Fruit fly (Drosophila melanogaster) Kc167 (cell line): ENCODE data around the gene wb.

Source experiments
- Myc ChIP-seq: fragments of >200 bp; optimal IDR thresholded peaks from 2 replicates; lab custom pipeline; 2017; ENCODE audit warnings: missing external identifiers
- Sin3A ChIP-seq: fragments of >200 bp; optimal IDR thresholded peaks from 2 replicates; lab custom pipeline; 2018; ENCODE audit warnings: missing external identifiers
- h ChIP-seq: fragments of >200 bp; optimal IDR thresholded peaks from 3 replicates; lab custom pipeline; 2018; ENCODE audit warnings: missing external identifiers
- insv ChIP-seq: fragments of >200 bp; optimal IDR thresholded peaks from 3 replicates; lab custom pipeline; 2018; ENCODE audit warnings: missing external identifiers
- psq ChIP-seq: fragments of >200 bp; optimal IDR thresholded peaks from 2 replicates; lab custom pipeline; 2017; ENCODE audit warnings: missing external identifiers
- ttk ChIP-seq: sonication (Bioruptor generic); optimal IDR thresholded peaks from 2 replicates; lab custom pipeline; 2017; ENCODE audit warnings: missing external identifiers

The wb gene

DNA sequence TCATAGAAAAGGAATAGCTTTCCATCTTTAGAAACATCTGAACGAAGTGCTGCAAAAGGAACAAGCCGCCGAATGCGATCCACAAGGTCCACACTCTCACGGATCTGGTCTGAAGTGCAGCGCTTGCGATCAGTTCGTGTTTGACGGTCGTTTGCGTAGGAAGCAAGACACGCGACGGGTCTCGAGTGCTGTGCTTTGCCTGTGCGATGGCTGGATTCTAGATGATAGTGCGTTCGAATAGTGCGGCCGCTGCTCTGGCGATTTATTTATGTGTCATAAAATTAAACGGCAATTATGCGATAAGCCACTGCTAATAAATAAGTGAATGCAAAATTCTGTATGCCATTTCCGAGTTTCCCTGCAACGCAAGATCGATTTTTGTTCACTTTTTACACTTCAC, at the start of gene wb:
wb (plus strand) TSS at position 132 of the 400 bp plus-strand sequence.
- TF ChIP-seq Myc (lab: Kevin White, UChicago) = no peak
- TF ChIP-seq Sin3A (lab: Kevin White, UChicago) = no peak
- no peak for TF ChIP-seq ttk
- no peak for TF ChIP-seq h
- no peak for TF ChIP-seq psq (lab: Kevin White, UChicago)
- no peak for TF ChIP-seq insv (lab: Kevin White, UChicago)

- TF ChIP-seq psq (lab: Kevin White, UChicago) (no peak), ttk (no peak), h (no peak), insv (lab: Kevin White, UChicago) (no peak), Myc (lab: Kevin White, UChicago) (no peak)
Measured at dm6 chr2L:14221227-14221626, 41.6 kb upstream of the wb start.

DNA sequence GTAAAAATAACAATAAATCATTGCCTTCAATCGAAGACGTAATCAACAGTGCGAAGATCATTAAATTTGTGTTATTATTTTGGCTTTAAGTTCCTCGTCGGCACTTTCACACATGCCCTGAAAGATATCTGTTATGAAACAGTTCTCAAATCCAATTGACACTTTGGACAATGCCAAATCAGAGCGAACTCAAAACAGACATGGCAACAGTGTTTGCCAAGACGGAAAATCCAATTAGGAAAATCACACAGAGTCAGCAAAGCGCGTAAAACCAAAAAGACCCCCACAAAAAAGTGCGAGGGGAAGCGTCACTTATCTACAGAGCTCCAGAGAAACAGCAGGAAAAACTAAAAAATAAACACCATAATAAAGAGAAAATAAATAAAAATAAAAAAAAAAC, 39.5 kb upstream of the wb start:
- no peak for TF ChIP-seq Myc (lab: Kevin White, UChicago)
- TF ChIP-seq psq (lab: Kevin White, UChicago) = no peak
- no peak for TF ChIP-seq insv (lab: Kevin White, UChicago)
- TF ChIP-seq h = no peak

DNA sequence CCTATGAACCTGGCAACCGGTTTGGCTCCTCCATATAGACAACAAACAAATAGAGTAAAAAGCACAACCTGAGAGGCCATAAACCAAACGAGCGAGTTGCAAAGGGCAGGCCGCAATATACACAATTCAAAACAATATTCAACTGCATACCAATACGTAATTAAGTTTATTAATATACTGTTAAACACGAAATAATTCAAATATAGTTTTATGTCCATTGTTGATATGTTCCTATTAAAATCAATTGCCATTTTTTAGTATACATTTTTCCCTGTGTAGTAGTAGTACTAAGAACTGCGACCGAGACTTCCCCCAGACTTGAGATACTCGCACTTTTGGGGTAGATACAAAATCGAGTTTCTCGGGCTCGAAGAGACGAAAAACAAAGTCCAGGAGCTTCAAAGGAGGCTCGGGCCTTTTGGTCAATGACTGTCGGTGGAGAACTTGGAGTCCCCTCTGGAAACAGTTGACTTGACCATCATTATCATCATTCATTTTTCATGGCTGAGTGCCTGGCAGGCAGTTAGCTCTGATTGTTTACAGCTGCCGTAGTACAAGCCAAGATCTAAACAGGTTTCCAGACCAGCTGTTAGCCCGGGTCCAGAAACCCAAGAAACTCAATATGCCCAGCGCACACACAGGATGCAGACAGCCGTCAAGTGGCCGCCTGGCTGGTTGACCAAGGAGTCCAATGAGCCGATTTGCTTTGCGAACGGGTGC, 36.7 kb upstream of the wb start:
- no peak for TF ChIP-seq psq (lab: Kevin White, UChicago)

- TF ChIP-seq Sin3A (lab: Kevin White, UChicago) (no peak), Myc (lab: Kevin White, UChicago) (no peak), h (no peak), psq (lab: Kevin White, UChicago) (no peak), insv (lab: Kevin White, UChicago) (no peak), ttk (no peak)
Measured at dm6 chr2L:14226694-14227093, 36.1 kb upstream of the wb start.

dm6 chr2L:14230050-14230449, 32.8 kb upstream of the wb start:
- TF ChIP-seq Sin3A (lab: Kevin White, UChicago) = no peak
- no peak for TF ChIP-seq psq (lab: Kevin White, UChicago)
- no peak for TF ChIP-seq ttk
- no peak for TF ChIP-seq Myc (lab: Kevin White, UChicago)
- TF ChIP-seq insv (lab: Kevin White, UChicago) = no peak
- no peak for TF ChIP-seq h

DNA sequence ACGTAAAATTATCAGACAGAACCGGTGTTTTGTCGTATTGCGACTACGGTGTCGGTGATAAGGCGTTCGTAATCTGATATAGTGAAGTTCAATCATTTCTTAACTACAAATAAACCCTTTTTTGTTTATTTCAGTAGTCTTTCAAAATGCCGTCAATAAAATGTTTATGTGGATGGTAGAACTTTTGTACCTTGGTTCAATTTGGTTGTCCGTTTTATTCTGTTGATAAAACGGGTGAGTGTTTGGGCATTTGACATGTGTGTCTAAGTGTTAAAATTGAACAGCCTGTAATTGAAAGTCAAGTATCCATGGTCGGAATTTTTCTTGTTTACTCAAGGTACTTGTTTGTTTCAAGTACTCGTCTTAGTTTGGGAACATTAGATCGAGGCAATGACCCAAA, 32.3 kb upstream of the wb start:
- TF ChIP-seq psq (lab: Kevin White, UChicago) (no peak), Myc (lab: Kevin White, UChicago) (no peak), insv (lab: Kevin White, UChicago) (no peak), ttk (no peak), h (no peak), Sin3A (lab: Kevin White, UChicago) (no peak)

DNA sequence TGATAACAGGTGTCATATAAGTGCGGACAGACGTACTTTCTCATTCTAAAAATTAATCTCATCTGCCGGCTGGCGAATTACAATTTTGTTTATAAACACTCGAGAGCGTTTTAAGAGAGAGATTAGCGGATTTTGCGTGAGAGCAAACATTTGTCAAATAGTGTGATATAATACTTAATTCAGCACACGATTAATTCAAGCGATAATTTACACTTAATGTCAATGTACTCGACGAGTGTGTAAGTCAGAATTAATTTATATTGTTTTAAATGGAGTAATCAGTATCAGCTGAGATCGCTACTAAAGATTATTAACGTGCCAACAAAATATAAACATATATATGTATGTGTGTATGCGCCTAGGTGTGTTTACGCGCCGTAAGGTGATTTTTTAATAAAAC, 30.1 kb upstream of the wb start:
- no peak for TF ChIP-seq ttk
- no peak for TF ChIP-seq Sin3A (lab: Kevin White, UChicago)
- TF ChIP-seq insv (lab: Kevin White, UChicago) = no peak
- no peak for TF ChIP-seq psq (lab: Kevin White, UChicago)
- no peak for TF ChIP-seq h

- TF ChIP-seq psq (lab: Kevin White, UChicago) = no peak
- no peak for TF ChIP-seq Myc (lab: Kevin White, UChicago)
- TF ChIP-seq Sin3A (lab: Kevin White, UChicago) = no peak
- no peak for TF ChIP-seq h
Measured at dm6 chr2L:14233896-14234626, 28.8 kb upstream of the wb start, which contains the start of gene Dyrk2. Gene Dyrk2, minus strand, starts transcription at chr2L:14234126.

DNA sequence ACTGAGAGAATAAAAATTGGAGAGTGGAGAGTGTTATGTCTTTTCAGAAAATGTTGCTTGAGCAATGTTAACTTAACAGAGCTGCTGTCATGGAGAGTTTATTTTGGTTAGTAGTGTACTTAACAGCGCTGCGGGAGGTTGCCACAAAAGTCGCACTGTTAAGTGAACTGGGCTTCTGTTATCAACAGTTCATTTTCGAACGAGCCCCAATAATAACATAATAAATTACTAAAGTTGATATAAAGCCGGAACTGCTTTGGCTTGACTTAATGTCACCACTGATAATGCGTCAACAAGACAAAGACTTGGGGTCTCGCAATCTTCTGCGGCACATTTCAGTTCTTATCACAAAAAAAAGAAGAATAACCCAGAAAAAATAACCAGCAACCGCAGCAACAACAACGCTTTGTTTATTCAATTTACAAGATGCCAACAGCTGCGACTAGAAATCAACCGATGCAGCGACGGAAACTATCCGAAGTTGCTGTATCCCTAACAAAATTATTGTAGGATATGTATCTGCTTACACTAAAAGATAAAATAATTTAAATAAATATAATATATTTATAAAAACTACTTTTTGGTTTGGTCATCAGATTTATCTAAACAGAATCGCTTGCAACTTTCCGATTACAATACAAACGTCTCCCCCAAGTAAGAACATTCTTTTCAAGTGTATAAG, 28.1 kb upstream of the wb start:
- TF ChIP-seq Myc (lab: Kevin White, UChicago) (no peak), psq (lab: Kevin White, UChicago) (no peak), Sin3A (lab: Kevin White, UChicago) (no peak), ttk (no peak), h (no peak), insv (lab: Kevin White, UChicago) (no peak)

DNA sequence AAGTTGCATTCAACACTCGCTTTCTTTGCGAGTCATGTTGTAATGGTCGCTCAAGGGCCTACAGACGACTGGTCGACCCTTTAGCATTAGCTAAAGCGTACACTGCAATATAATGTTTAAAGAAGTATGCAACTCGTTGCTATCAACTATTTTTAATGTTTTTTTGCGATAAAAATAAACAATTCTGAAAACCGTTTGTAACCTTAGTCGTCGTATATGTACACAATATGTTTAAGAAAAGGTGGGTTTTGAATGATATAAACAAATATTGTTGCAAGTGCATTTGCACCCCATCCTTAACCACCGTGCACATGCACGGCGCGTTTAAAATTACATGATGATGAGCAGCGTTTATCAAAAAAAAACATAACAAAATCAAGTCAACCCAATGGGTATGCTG, 26.7 kb upstream of the wb start:
- TF ChIP-seq Sin3A (lab: Kevin White, UChicago) (no peak), insv (lab: Kevin White, UChicago) (no peak), h (no peak), psq (lab: Kevin White, UChicago) (no peak), ttk (no peak), Myc (lab: Kevin White, UChicago) (no peak)

dm6 chr2L:14237510-14238277, 25.1 kb upstream of the wb start:
- TF ChIP-seq psq (lab: Kevin White, UChicago) = no peak
- no peak for TF ChIP-seq Myc (lab: Kevin White, UChicago)
- TF ChIP-seq ttk = no peak
- no peak for TF ChIP-seq insv (lab: Kevin White, UChicago)
- TF ChIP-seq Sin3A (lab: Kevin White, UChicago) = no peak
- no peak for TF ChIP-seq h
